Worm (Caenorhabditis elegans): ENCODE measurements around the gene mnp-1.

DNA sequence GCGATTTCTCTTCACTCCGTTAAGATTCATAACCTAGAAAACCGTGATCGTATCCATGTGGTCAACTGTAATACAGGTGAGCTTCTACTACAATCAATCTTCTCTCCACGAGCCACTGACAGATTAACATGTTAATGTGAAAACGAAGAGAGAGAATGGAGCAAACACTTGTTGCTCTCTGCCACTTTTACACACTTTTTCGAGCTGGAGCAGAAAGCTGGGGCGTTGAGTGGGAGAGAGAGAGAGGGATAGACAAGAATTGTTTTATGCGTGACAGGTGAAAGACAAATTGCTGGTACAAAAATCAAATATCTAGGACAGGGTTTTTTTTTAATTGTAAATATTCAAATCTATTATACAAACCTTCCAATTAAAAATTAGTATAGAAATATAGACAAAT is 2.0 kb downstream of the mnp-1 start:
- no peak for TF ChIP-seq C04F5.9 (tag; optimal IDR thresholded peaks at IDR 0.05)
- TF ChIP-seq nhr-28 (tag; optimal IDR thresholded peaks at IDR 0.05): no peak
- no peak for TF ChIP-seq unc-62 (GFP tag; optimal IDR thresholded peaks at IDR 0.05)
- TF ChIP-seq nhr-90 (tag; optimal IDR thresholded peaks at IDR 0.05; ENCODE audit: poor library complexity): no peak

All from whole organism, L1 larva.